Worm (Caenorhabditis elegans): ENCODE data around the gene clec-42.

ce11 chrV:18158172-18158571, 33.0 kb upstream of the clec-42 start:
- TF ChIP-seq scrt-1 (GFP tag; IDR thresholded peaks at IDR 0.05), result no peak
- no peak for TF ChIP-seq tbx-37 (GFP tag; conservative IDR thresholded peaks at IDR 0.05)
- TF ChIP-seq hmg-4 (GFP tag; optimal IDR thresholded peaks at IDR 0.05), result no peak
- no peak for TF ChIP-seq pes-1 (GFP tag; IDR thresholded peaks at IDR 0.05)
- TF ChIP-seq ama-1 (optimal IDR thresholded peaks at IDR 0.05), result no peak
- TF ChIP-seq tbx-11 (GFP tag; IDR thresholded peaks at IDR 0.05), result no peak
- no peak for TF ChIP-seq F13C5.2 (tag; optimal IDR thresholded peaks at IDR 0.05)
- no peak for TF ChIP-seq flt-1 (GFP tag; IDR thresholded peaks at IDR 0.05)
